Worm (Caenorhabditis elegans): ENCODE results near the gene sre-11.
"Not testable (repeated sequence)": the region's sequence is repeated elsewhere in the genome, so short reads cannot be mapped to it uniquely, and the experiment has no call there.

Gene sre-11

DNA sequence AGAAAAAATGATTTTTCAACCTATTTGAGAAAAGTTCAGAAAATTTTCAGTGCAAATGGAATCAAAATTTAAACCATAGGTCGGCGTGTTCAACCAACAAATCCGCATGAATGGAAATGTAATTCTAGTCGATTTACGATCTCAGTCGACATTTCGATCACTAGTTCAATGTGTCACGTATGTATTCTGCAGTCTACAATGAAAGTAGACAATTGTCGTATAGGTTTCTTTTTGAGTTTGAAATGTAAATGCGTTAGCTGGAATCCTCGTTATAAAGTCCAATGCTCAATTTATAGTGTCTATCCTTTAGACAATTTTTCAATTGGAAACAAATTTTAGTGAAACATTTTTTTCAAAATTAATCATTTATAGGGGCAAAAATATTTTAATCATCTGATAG, 32.3 kb upstream of the sre-11 start, which contains the start of gene ZK105.12:
ZK105.12 (minus strand) TSS at position 101 of the 400 bp plus-strand sequence.
- no peak for TF ChIP-seq cnd-1 (tag; optimal IDR thresholded peaks at IDR 0.05)
- TF ChIP-seq tbx-8 (GFP tag; optimal IDR thresholded peaks at IDR 0.05) = no peak
- TF ChIP-seq lin-13 (tag; optimal IDR thresholded peaks at IDR 0.05) = no peak
- no peak for TF ChIP-seq sem-2 (GFP tag; optimal IDR thresholded peaks at IDR 0.05)
- TF ChIP-seq unc-39 (tag; optimal IDR thresholded peaks at IDR 0.05) = no peak

- TF ChIP-seq hlh-1 (tag; optimal IDR thresholded peaks at IDR 0.05) (no peak), nhr-12 (tag; optimal IDR thresholded peaks at IDR 0.05) (no peak), unc-62 (GFP tag; optimal IDR thresholded peaks at IDR 0.05) (no peak), nhr-76 (tag; optimal IDR thresholded peaks at IDR 0.05) (no peak), tbx-8 (GFP tag; optimal IDR thresholded peaks at IDR 0.05) (no peak), mls-2 (tag; optimal IDR thresholded peaks at IDR 0.05) (no peak), ham-2 (GFP tag; optimal IDR thresholded peaks at IDR 0.05) (no peak), flh-1 (GFP tag; optimal IDR thresholded peaks at IDR 0.05) (no peak), nhr-28 (tag; optimal IDR thresholded peaks at IDR 0.05) (no peak), elt-3 (tag; optimal IDR thresholded peaks at IDR 0.05) (no peak), unc-39 (tag; optimal IDR thresholded peaks at IDR 0.05) (no peak), ceh-83 (GFP tag; optimal IDR thresholded peaks at IDR 0.05) (no peak), elt-1 (tag; optimal IDR thresholded peaks at IDR 0.05; ENCODE audit: borderline replicate concordance, insufficient read depth) (no peak), bed-3 (GFP tag; optimal IDR thresholded peaks at IDR 0.05) (no peak)
Measured at ce11 chrV:7713691-7714090, 29.9 kb upstream of the sre-11 start, which contains the start of gene ZK105.1. Gene ZK105.1, plus strand, starts transcription at chrV:7713991.

DNA sequence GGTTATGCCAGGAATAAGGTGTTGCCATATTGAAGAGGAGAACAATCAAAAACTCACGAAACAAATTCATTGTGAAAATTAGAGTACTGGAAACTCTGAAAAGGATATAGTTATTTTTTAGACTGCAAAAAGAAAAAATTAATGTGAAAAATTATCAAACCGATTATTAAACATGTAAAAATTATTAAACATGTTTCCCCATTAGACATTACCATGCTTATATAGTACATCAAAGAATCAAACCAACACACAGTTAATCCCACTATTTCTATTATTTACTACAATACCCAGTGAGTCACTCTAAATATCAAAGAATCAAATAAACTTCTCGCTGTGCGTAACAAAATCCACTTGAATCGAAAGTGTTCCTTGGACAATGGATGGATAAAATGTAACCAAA, 29.3 kb upstream of the sre-11 start, which contains the start of gene ZK105.13:
ZK105.13 (minus strand) TSS at position 101 of the 400 bp plus-strand sequence.
- TF ChIP-seq elt-1 (tag; optimal IDR thresholded peaks at IDR 0.05; ENCODE audit: borderline replicate concordance, insufficient read depth) (no peak), bed-3 (GFP tag; optimal IDR thresholded peaks at IDR 0.05) (no peak), ceh-83 (GFP tag; optimal IDR thresholded peaks at IDR 0.05) (no peak), mls-2 (tag; optimal IDR thresholded peaks at IDR 0.05) (no peak), lin-13 (tag; optimal IDR thresholded peaks at IDR 0.05) (no peak), sptf-1 (tag; optimal IDR thresholded peaks at IDR 0.05) (no peak), tbx-8 (GFP tag; optimal IDR thresholded peaks at IDR 0.05) (no peak), ceh-43 (GFP tag; optimal IDR thresholded peaks at IDR 0.05) (no peak), drap-1 (GFP tag; optimal IDR thresholded peaks at IDR 0.05) (no peak), elt-3 (tag; optimal IDR thresholded peaks at IDR 0.05) (no peak), blmp-1 (tag; optimal IDR thresholded peaks at IDR 0.05) (no peak)

DNA sequence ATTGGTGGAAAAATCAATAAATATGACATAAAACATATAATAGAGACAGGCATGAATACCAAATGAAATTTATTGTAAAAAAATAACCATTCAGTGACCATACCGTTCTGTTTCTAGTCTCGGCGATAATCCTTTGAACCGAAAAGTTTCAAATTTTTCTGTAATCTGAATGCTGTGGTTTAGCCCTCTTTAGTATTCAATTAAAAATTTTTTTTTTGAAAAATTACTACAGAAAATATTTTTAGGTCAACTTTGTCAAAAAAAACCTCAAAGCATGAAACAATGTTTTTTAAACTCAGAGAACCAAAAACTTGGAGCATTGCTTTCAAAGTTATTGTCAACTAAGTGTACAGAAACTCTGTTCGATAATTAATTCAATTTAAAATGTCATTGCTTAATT, 24.8 kb upstream of the sre-11 start, which contains the start of gene ZK105.11:
ZK105.11 (minus strand) TSS at position 101 of the 400 bp plus-strand sequence.
- TF ChIP-seq M03D4.4 (tag; optimal IDR thresholded peaks at IDR 0.05) = no peak
- TF ChIP-seq nhr-76 (tag; optimal IDR thresholded peaks at IDR 0.05) = no peak
- no peak for TF ChIP-seq lin-13 (tag; optimal IDR thresholded peaks at IDR 0.05)

ce11 chrV:7705316-7705715, 21.6 kb upstream of the sre-11 start, which contains the start of gene srw-3:
Gene srw-3, plus strand, starts transcription at chrV:7705616.
- TF ChIP-seq nhr-28 (tag; optimal IDR thresholded peaks at IDR 0.05) (no peak), sptf-1 (tag; optimal IDR thresholded peaks at IDR 0.05) (no peak), M03D4.4 (tag; optimal IDR thresholded peaks at IDR 0.05) (no peak), lsy-2 (tag; optimal IDR thresholded peaks at IDR 0.05) (no peak), ceh-83 (GFP tag; optimal IDR thresholded peaks at IDR 0.05) (no peak), unc-120 (tag; optimal IDR thresholded peaks at IDR 0.05; ENCODE audit: poor library complexity, severe bottlenecking) (no peak), lin-32 (GFP tag; optimal IDR thresholded peaks at IDR 0.05) (no peak)

ce11 chrV:7703536-7703935, 19.8 kb upstream of the sre-11 start, which contains the start of gene srsx-40:
Gene srsx-40, minus strand, starts transcription at chrV:7703636.
- not testable (repeated sequence) for TF ChIP-seq ceh-43 (GFP tag; optimal IDR thresholded peaks at IDR 0.05); lin-32 (GFP tag; optimal IDR thresholded peaks at IDR 0.05); blmp-1 (tag; optimal IDR thresholded peaks at IDR 0.05)

- TF ChIP-seq mab-5 (tag; optimal IDR thresholded peaks at IDR 0.05) (no peak), elt-3 (tag; optimal IDR thresholded peaks at IDR 0.05) (no peak), unc-62 (GFP tag; optimal IDR thresholded peaks at IDR 0.05) (no peak), nhr-2 (tag; optimal IDR thresholded peaks at IDR 0.05) (no peak), lin-32 (GFP tag; optimal IDR thresholded peaks at IDR 0.05) (no peak), lsy-2 (tag; optimal IDR thresholded peaks at IDR 0.05) (no peak), ces-1 (GFP tag; optimal IDR thresholded peaks at IDR 0.05) (no peak), tbx-8 (GFP tag; optimal IDR thresholded peaks at IDR 0.05) (no peak), zip-8 (tag; optimal IDR thresholded peaks at IDR 0.05) (no peak), pha-4 (tag; optimal IDR thresholded peaks at IDR 0.05) (no peak), ceh-39 (tag; optimal IDR thresholded peaks at IDR 0.05) (no peak), flh-1 (GFP tag; optimal IDR thresholded peaks at IDR 0.05) (no peak), blmp-1 (tag; optimal IDR thresholded peaks at IDR 0.05) (no peak), nhr-12 (tag; optimal IDR thresholded peaks at IDR 0.05) (no peak), snpc-4 (tag; optimal IDR thresholded peaks at IDR 0.05) (no peak)
Measured at ce11 chrV:7696842-7697241, 13.1 kb upstream of the sre-11 start, which contains the start of gene ZK105.3. Gene ZK105.3, plus strand, starts transcription at chrV:7697142.

Measured in whole organism, mixed stage, embryonic.